Worm (Caenorhabditis elegans): ENCODE results near the gene flp-21.

flp-21 gene

ce11 chrV:7810591-7810990 is 17.4 kb downstream of the flp-21 start:
- TF ChIP-seq med-1 (GFP tag; optimal IDR thresholded peaks at IDR 0.05; ENCODE audit: insufficient read depth) (no peak), tab-1 (GFP tag; IDR thresholded peaks at IDR 0.05) (no peak), ztf-29 (GFP tag; IDR thresholded peaks at IDR 0.05) (no peak), ztf-23 (GFP tag; IDR thresholded peaks at IDR 0.05) (no peak), flt-1 (GFP tag; IDR thresholded peaks at IDR 0.05) (no peak), ref-1 (GFP tag; conservative IDR thresholded peaks at IDR 0.05) (no peak)

- TF ChIP-seq klf-2 (GFP tag; conservative IDR thresholded peaks at IDR 0.05), result no peak
- TF ChIP-seq T22C8.4 (GFP tag; IDR thresholded peaks at IDR 0.05), result no peak
- TF ChIP-seq med-1 (GFP tag; optimal IDR thresholded peaks at IDR 0.05; ENCODE audit: insufficient read depth), result no peak
- no peak for TF ChIP-seq tab-1 (GFP tag; IDR thresholded peaks at IDR 0.05)
- TF ChIP-seq ztf-23 (GFP tag; IDR thresholded peaks at IDR 0.05), result no peak
Measured at ce11 chrV:7811758-7812157, 18.6 kb downstream of the flp-21 start, which contains the start of gene ZK742.4. Gene ZK742.4, minus strand, starts transcription at chrV:7811792.

ce11 chrV:7814601-7815000 is 21.4 kb downstream of the flp-21 start, which contains the start of gene ZK742.6:
Gene ZK742.6, minus strand, starts transcription at chrV:7814942.
- TF ChIP-seq med-1 (GFP tag; optimal IDR thresholded peaks at IDR 0.05; ENCODE audit: insufficient read depth) (no peak), ztf-29 (GFP tag; IDR thresholded peaks at IDR 0.05) (no peak), cog-1 (tag; optimal IDR thresholded peaks at IDR 0.05) (no peak), ztf-23 (GFP tag; IDR thresholded peaks at IDR 0.05) (no peak)

- no peak for TF ChIP-seq med-1 (GFP tag; optimal IDR thresholded peaks at IDR 0.05; ENCODE audit: insufficient read depth)
Measured at ce11 chrV:7816486-7816885, 23.3 kb downstream of the flp-21 start.

- TF ChIP-seq tab-1 (GFP tag; IDR thresholded peaks at IDR 0.05), result no peak
Measured at ce11 chrV:7819585-7819984, 26.4 kb downstream of the flp-21 start.

- TF ChIP-seq ztf-23 (GFP tag; IDR thresholded peaks at IDR 0.05) (no peak), tab-1 (GFP tag; IDR thresholded peaks at IDR 0.05) (no peak), T22C8.4 (GFP tag; IDR thresholded peaks at IDR 0.05) (no peak), ztf-29 (GFP tag; IDR thresholded peaks at IDR 0.05) (no peak), ref-1 (GFP tag; conservative IDR thresholded peaks at IDR 0.05) (no peak), med-1 (GFP tag; optimal IDR thresholded peaks at IDR 0.05; ENCODE audit: insufficient read depth) (no peak), klf-2 (GFP tag; conservative IDR thresholded peaks at IDR 0.05) (no peak), cog-1 (tag; optimal IDR thresholded peaks at IDR 0.05) (no peak), flt-1 (GFP tag; IDR thresholded peaks at IDR 0.05) (no peak)
Measured at ce11 chrV:7820270-7820669, 27.1 kb downstream of the flp-21 start, which contains the start of gene lbp-4. Gene lbp-4, plus strand, starts transcription at chrV:7820578.

ce11 chrV:7822655-7823054 is 29.5 kb downstream of the flp-21 start:
- TF ChIP-seq klf-2 (GFP tag; conservative IDR thresholded peaks at IDR 0.05) (no peak), med-1 (GFP tag; optimal IDR thresholded peaks at IDR 0.05; ENCODE audit: insufficient read depth) (no peak), cog-1 (tag; optimal IDR thresholded peaks at IDR 0.05) (no peak), tab-1 (GFP tag; IDR thresholded peaks at IDR 0.05) (no peak), flt-1 (GFP tag; IDR thresholded peaks at IDR 0.05) (no peak), ztf-29 (GFP tag; IDR thresholded peaks at IDR 0.05) (no peak), ztf-23 (GFP tag; IDR thresholded peaks at IDR 0.05) (no peak), T22C8.4 (GFP tag; IDR thresholded peaks at IDR 0.05) (no peak), ref-1 (GFP tag; conservative IDR thresholded peaks at IDR 0.05) (no peak)

- TF ChIP-seq klf-2 (GFP tag; conservative IDR thresholded peaks at IDR 0.05), result no peak
- no peak for TF ChIP-seq flt-1 (GFP tag; IDR thresholded peaks at IDR 0.05)
- TF ChIP-seq cog-1 (tag; optimal IDR thresholded peaks at IDR 0.05), result no peak
- no peak for TF ChIP-seq T22C8.4 (GFP tag; IDR thresholded peaks at IDR 0.05)
- no peak for TF ChIP-seq ref-1 (GFP tag; conservative IDR thresholded peaks at IDR 0.05)
- no peak for TF ChIP-seq med-1 (GFP tag; optimal IDR thresholded peaks at IDR 0.05; ENCODE audit: insufficient read depth)
- TF ChIP-seq ztf-23 (GFP tag; IDR thresholded peaks at IDR 0.05), result no peak
- TF ChIP-seq tab-1 (GFP tag; IDR thresholded peaks at IDR 0.05), result no peak
- TF ChIP-seq ztf-29 (GFP tag; IDR thresholded peaks at IDR 0.05), result no peak
Measured at ce11 chrV:7824138-7824537, 31.0 kb downstream of the flp-21 start.

ce11 chrV:7825836-7826235 is 32.7 kb downstream of the flp-21 start:
- TF ChIP-seq ztf-29 (GFP tag; IDR thresholded peaks at IDR 0.05), result no peak
- TF ChIP-seq tab-1 (GFP tag; IDR thresholded peaks at IDR 0.05), result no peak
- TF ChIP-seq ref-1 (GFP tag; conservative IDR thresholded peaks at IDR 0.05), result no peak
- TF ChIP-seq ztf-23 (GFP tag; IDR thresholded peaks at IDR 0.05), result no peak
- no peak for TF ChIP-seq med-1 (GFP tag; optimal IDR thresholded peaks at IDR 0.05; ENCODE audit: insufficient read depth)
- TF ChIP-seq flt-1 (GFP tag; IDR thresholded peaks at IDR 0.05), result no peak
- no peak for TF ChIP-seq klf-2 (GFP tag; conservative IDR thresholded peaks at IDR 0.05)
- TF ChIP-seq T22C8.4 (GFP tag; IDR thresholded peaks at IDR 0.05), result no peak
- no peak for TF ChIP-seq cog-1 (tag; optimal IDR thresholded peaks at IDR 0.05)

- TF ChIP-seq T22C8.4 (GFP tag; IDR thresholded peaks at IDR 0.05) (no peak), ztf-29 (GFP tag; IDR thresholded peaks at IDR 0.05) (no peak), ztf-23 (GFP tag; IDR thresholded peaks at IDR 0.05) (no peak), tab-1 (GFP tag; IDR thresholded peaks at IDR 0.05) (no peak), flt-1 (GFP tag; IDR thresholded peaks at IDR 0.05) (no peak), med-1 (GFP tag; optimal IDR thresholded peaks at IDR 0.05; ENCODE audit: insufficient read depth) (no peak), cog-1 (tag; optimal IDR thresholded peaks at IDR 0.05) (no peak), ref-1 (GFP tag; conservative IDR thresholded peaks at IDR 0.05) (no peak), klf-2 (GFP tag; conservative IDR thresholded peaks at IDR 0.05) (no peak)
Measured at ce11 chrV:7826362-7826761, 33.2 kb downstream of the flp-21 start.

- TF ChIP-seq ztf-23 (GFP tag; IDR thresholded peaks at IDR 0.05) (no peak), T22C8.4 (GFP tag; IDR thresholded peaks at IDR 0.05) (no peak), tab-1 (GFP tag; IDR thresholded peaks at IDR 0.05) (no peak), ref-1 (GFP tag; conservative IDR thresholded peaks at IDR 0.05) (no peak), cog-1 (tag; optimal IDR thresholded peaks at IDR 0.05) (no peak), klf-2 (GFP tag; conservative IDR thresholded peaks at IDR 0.05) (no peak), med-1 (GFP tag; optimal IDR thresholded peaks at IDR 0.05; ENCODE audit: insufficient read depth) (no peak)
Measured at ce11 chrV:7826917-7827316, 33.8 kb downstream of the flp-21 start, which contains the start of gene mig-6. Gene mig-6, plus strand, starts transcription at chrV:7827217.

Data from whole organism, midembryonic.